Fruit fly (Drosophila melanogaster) whole organism, embryonic: Measurements from ENCODE around the gene PMP34.

ENCODE experiments used
- Bgb ChIP-seq: fragments of 200-800 bp; sonication (Bioruptor generic); IDR thresholded peaks from 2 replicates; pipeline ENCODE4 v1.3.6; 2022; ENCODE audit warnings: missing biosample characterization, missing genetic modification characterization; ENCODE audit not compliant: partially characterized antibody
- Bteb2 ChIP-seq: fragments of 200-800 bp; sonication (Bioruptor generic); optimal IDR thresholded peaks from 2 replicates; lab custom pipeline; 2016; ENCODE audit warnings: missing biosample characterization, missing genetic modification characterization
- CG10366 ChIP-seq: fragments of 200-800 bp; sonication (Bioruptor generic); IDR thresholded peaks from 2 replicates; pipeline ENCODE4 v1.3.6; 2022; ENCODE audit warnings: missing biosample characterization, missing genetic modification characterization
- CG11560 ChIP-seq: fragments of 200-800 bp; sonication (Bioruptor generic); IDR thresholded peaks from 3 replicates; pipeline ENCODE4 v1.3.6; 2022; ENCODE audit warnings: missing biosample characterization, missing genetic modification characterization
- CG11696 ChIP-seq: fragments of 200-800 bp; sonication (Bioruptor generic); IDR thresholded peaks from 2 replicates; pipeline ENCODE4 v1.3.6; 2022; ENCODE audit warnings: missing biosample characterization, missing genetic modification characterization
- CG11723 ChIP-seq: fragments of 200-800 bp; sonication (Bioruptor generic); optimal IDR thresholded peaks from 2 replicates; lab custom pipeline; 2017; ENCODE audit warnings: missing biosample characterization, mild to moderate bottlenecking, missing genetic modification characterization
- CG12942 ChIP-seq: fragments of 200-800 bp; sonication (Bioruptor generic); optimal IDR thresholded peaks from 3 replicates; lab custom pipeline; 2016; ENCODE audit warnings: missing biosample characterization, missing genetic modification characterization
- CG13287 ChIP-seq: fragments of 200-800 bp; sonication (Bioruptor generic); IDR thresholded peaks from 2 replicates; pipeline ENCODE4 v1.3.6; 2022; ENCODE audit warnings: missing biosample characterization, missing genetic modification characterization; ENCODE audit not compliant: partially characterized antibody
- CG13894 ChIP-seq: fragments of 200-800 bp; sonication (Bioruptor generic); optimal IDR thresholded peaks from 3 replicates; lab custom pipeline; 2018; ENCODE audit warnings: missing biosample characterization, mild to moderate bottlenecking, missing genetic modification characterization, moderate library complexity
- CG14965 ChIP-seq: fragments of 200-800 bp; sonication (Bioruptor generic); optimal IDR thresholded peaks from 2 replicates; lab custom pipeline; 2016; ENCODE audit warnings: missing biosample characterization, missing genetic modification characterization, borderline replicate concordance
- CG16779 ChIP-seq: fragments of 200-800 bp; sonication (Bioruptor generic); IDR thresholded peaks from 2 replicates; pipeline ENCODE4 v1.3.6; 2022; ENCODE audit warnings: missing biosample characterization, missing genetic modification characterization
- CG17328 ChIP-seq: fragments of 200-800 bp; sonication (Bioruptor generic); IDR thresholded peaks from 2 replicates; pipeline ENCODE4 v1.3.6; 2022; ENCODE audit warnings: missing biosample characterization, missing genetic modification characterization
- CG17568 ChIP-seq: fragments of 200-800 bp; sonication (Bioruptor generic); optimal IDR thresholded peaks from 2 replicates; lab custom pipeline; 2018; ENCODE audit warnings: missing biosample characterization, mild to moderate bottlenecking, missing genetic modification characterization, moderate library complexity
- CG17612 ChIP-seq: fragments of 200-800 bp; sonication (Bioruptor generic); IDR thresholded peaks from 2 replicates; pipeline ENCODE4 v1.3.6; 2022; ENCODE audit warnings: missing biosample characterization, missing genetic modification characterization
- CG3163 ChIP-seq: fragments of 200-800 bp; sonication (Bioruptor generic); optimal IDR thresholded peaks from 3 replicates; lab custom pipeline; 2016; ENCODE audit warnings: missing biosample characterization, missing genetic modification characterization
- CG32532 ChIP-seq: fragments of 200-800 bp; sonication (Bioruptor generic); IDR thresholded peaks from 2 replicates; pipeline ENCODE4 v1.3.6; 2022; ENCODE audit warnings: missing biosample characterization, missing genetic modification characterization
- CG34376 ChIP-seq: fragments of 200-800 bp; sonication (Bioruptor generic); optimal IDR thresholded peaks from 2 replicates; lab custom pipeline; 2018; ENCODE audit warnings: missing biosample characterization, mild to moderate bottlenecking, missing genetic modification characterization
- CG3995 ChIP-seq: fragments of 200-800 bp; sonication (Bioruptor generic); optimal IDR thresholded peaks from 3 replicates; lab custom pipeline; 2016; ENCODE audit warnings: missing biosample characterization, missing genetic modification characterization
- CG4617 ChIP-seq: fragments of 200-800 bp; sonication (Bioruptor generic); optimal IDR thresholded peaks from 3 replicates; lab custom pipeline; 2016; ENCODE audit warnings: missing biosample characterization, missing genetic modification characterization, borderline replicate concordance
- CG8089 ChIP-seq: fragments of 200-800 bp; sonication (Bioruptor generic); optimal IDR thresholded peaks from 3 replicates; lab custom pipeline; 2016; ENCODE audit warnings: missing biosample characterization, missing genetic modification characterization
- CHES-1-like ChIP-seq: fragments of 200-800 bp; sonication (Bioruptor generic); optimal IDR thresholded peaks from 2 replicates; lab custom pipeline; 2016; ENCODE audit warnings: missing biosample characterization, missing genetic modification characterization
- D19B ChIP-seq: fragments of 200-800 bp; sonication (Bioruptor generic); optimal IDR thresholded peaks from 2 replicates; lab custom pipeline; 2017; ENCODE audit warnings: missing biosample characterization, mild to moderate bottlenecking, missing genetic modification characterization
- Dp ChIP-seq: fragments of 200-800 bp; sonication (Bioruptor generic); optimal IDR thresholded peaks from 2 replicates; lab custom pipeline; 2018; ENCODE audit warnings: missing biosample characterization, mild to moderate bottlenecking, missing genetic modification characterization, moderate library complexity
- Dref ChIP-seq: fragments of 200-800 bp; sonication (Bioruptor generic); IDR thresholded peaks from 2 replicates; pipeline ENCODE4 v1.3.6; 2022; ENCODE audit warnings: missing biosample characterization, missing genetic modification characterization
- E2f2 ChIP-seq: fragments of 200-800 bp; sonication (Bioruptor generic); IDR thresholded peaks from 2 replicates; pipeline ENCODE4 v1.3.6; 2022; ENCODE audit warnings: missing biosample characterization, missing genetic modification characterization
- Fer3 ChIP-seq: fragments of 200-800 bp; sonication (Bioruptor generic); optimal IDR thresholded peaks from 2 replicates; lab custom pipeline; 2018; ENCODE audit warnings: missing biosample characterization, mild to moderate bottlenecking, missing genetic modification characterization, moderate library complexity
- Hmx ChIP-seq: fragments of 200-800 bp; sonication (Bioruptor generic); optimal IDR thresholded peaks from 2 replicates; lab custom pipeline; 2016; ENCODE audit warnings: missing biosample characterization, missing genetic modification characterization
- NfI ChIP-seq: fragments of 200-800 bp; sonication (Bioruptor generic); optimal IDR thresholded peaks from 3 replicates; lab custom pipeline; 2018; ENCODE audit warnings: missing biosample characterization, mild to moderate bottlenecking, missing genetic modification characterization, moderate library complexity
- Rx ChIP-seq: fragments of 200-800 bp; sonication (Bioruptor generic); IDR thresholded peaks from 2 replicates; pipeline ENCODE4 v1.3.6; 2022; ENCODE audit warnings: missing biosample characterization, missing genetic modification characterization
- Sox102F ChIP-seq: fragments of 200-800 bp; sonication (Bioruptor generic); optimal IDR thresholded peaks from 2 replicates; lab custom pipeline; 2018; ENCODE audit warnings: missing biosample characterization, mild to moderate bottlenecking, missing genetic modification characterization, moderate library complexity
- Stat92E ChIP-seq, 3 experiments: fragments of >200 bp in 2 of 3; fragments of 200-800 bp in 1 of 3; sonication (Bioruptor generic) in 1 of 3; optimal IDR thresholded peaks; 2 replicates each; lab custom pipeline; 2017 to 2019; ENCODE audit warnings: missing biosample characterization in 3 of 3, missing genetic modification characterization in 3 of 3, mild to moderate bottlenecking in 1 of 3, moderate library complexity in 1 of 3
- YL-1 ChIP-seq: fragments of 200-800 bp; sonication (Bioruptor generic); optimal IDR thresholded peaks from 3 replicates; lab custom pipeline; 2017; ENCODE audit warnings: missing biosample characterization, mild to moderate bottlenecking, missing genetic modification characterization
- bab2 ChIP-seq: fragments of 200-800 bp; sonication (Bioruptor generic); optimal IDR thresholded peaks from 2 replicates; lab custom pipeline; 2016; ENCODE audit warnings: missing biosample characterization, missing genetic modification characterization
- chn ChIP-seq: fragments of 200-800 bp; sonication (Bioruptor generic); optimal IDR thresholded peaks from 2 replicates; lab custom pipeline; 2016; ENCODE audit warnings: missing biosample characterization, missing genetic modification characterization
- crp ChIP-seq, 2 experiments: fragments of 200-800 bp; sonication (Bioruptor generic); optimal IDR thresholded peaks; 2 replicates in 1 of 2; 3 replicates in 1 of 2; lab custom pipeline; 2017; ENCODE audit warnings: missing biosample characterization in 2 of 2, missing genetic modification characterization in 2 of 2, mild to moderate bottlenecking in 1 of 2, moderate library complexity in 1 of 2
- dimm ChIP-seq: fragments of 200-800 bp; sonication (Bioruptor generic); IDR thresholded peaks from 2 replicates; pipeline ENCODE4 v1.3.6; 2022; ENCODE audit warnings: missing biosample characterization, missing genetic modification characterization
- dm ChIP-seq: fragments of 200-800 bp; sonication (Bioruptor generic); optimal IDR thresholded peaks from 3 replicates; lab custom pipeline; 2016; ENCODE audit warnings: missing biosample characterization, missing genetic modification characterization
- gcm2 ChIP-seq: fragments of 200-800 bp; sonication (Bioruptor generic); optimal IDR thresholded peaks from 2 replicates; lab custom pipeline; 2016; ENCODE audit warnings: missing biosample characterization, missing genetic modification characterization
- grau ChIP-seq: fragments of 200-800 bp; optimal IDR thresholded peaks from 3 replicates; lab custom pipeline; 2019; ENCODE audit warnings: missing biosample characterization, mild to moderate bottlenecking, missing genetic modification characterization, moderate library complexity
- gro ChIP-seq: fragments of 200-800 bp; sonication (Bioruptor generic); optimal IDR thresholded peaks from 2 replicates; lab custom pipeline; 2016; ENCODE audit warnings: missing biosample characterization, missing genetic modification characterization
- nau ChIP-seq: fragments of 200-800 bp; sonication (Bioruptor generic); optimal IDR thresholded peaks from 3 replicates; lab custom pipeline; 2017; ENCODE audit warnings: missing biosample characterization, mild to moderate bottlenecking, missing genetic modification characterization, missing genetic modification reagents
- pfk ChIP-seq: fragments of 200-800 bp; sonication (Bioruptor generic); optimal IDR thresholded peaks from 2 replicates; lab custom pipeline; 2018; ENCODE audit warnings: missing biosample characterization, mild to moderate bottlenecking, missing genetic modification characterization, moderate library complexity
- prd ChIP-seq, 3 experiments: fragments of >200 bp in 2 of 3; fragments of 200-800 bp in 1 of 3; sonication (Bioruptor generic) in 1 of 3; optimal IDR thresholded peaks in 2 of 3; IDR thresholded peaks in 1 of 3; 2 replicates in 2 of 3; 3 replicates in 1 of 3; pipeline versions ENCODE4 v1.3.6 to Lab custom; 2017 to 2022; ENCODE audit warnings: missing biosample characterization in 1 of 3, missing genetic modification characterization in 1 of 3
- pzg ChIP-seq: fragments of 200-800 bp; sonication (Bioruptor generic); optimal IDR thresholded peaks from 3 replicates; lab custom pipeline; 2018; ENCODE audit warnings: missing biosample characterization, mild to moderate bottlenecking, missing genetic modification characterization, moderate library complexity
- row ChIP-seq: fragments of 200-800 bp; sonication (Bioruptor generic); IDR thresholded peaks from 3 replicates; pipeline ENCODE4 v1.3.6; 2022; ENCODE audit warnings: missing biosample characterization, missing genetic modification characterization
- ssp ChIP-seq: fragments of 200-800 bp; sonication (Bioruptor generic); IDR thresholded peaks from 2 replicates; pipeline ENCODE4 v1.3.6; 2022; ENCODE audit warnings: missing biosample characterization, missing genetic modification characterization
- unc-4 ChIP-seq: fragments of 200-800 bp; sonication (Bioruptor generic); IDR thresholded peaks from 2 replicates; pipeline ENCODE4 v1.3.6; 2022; ENCODE audit warnings: missing biosample characterization, missing genetic modification characterization; ENCODE audit not compliant: partially characterized antibody
- wdn ChIP-seq: fragments of 200-800 bp; sonication (Bioruptor generic); IDR thresholded peaks from 2 replicates; pipeline ENCODE4 v1.3.6; 2022; ENCODE audit warnings: missing biosample characterization, missing genetic modification characterization

The PMP34 gene

dm6 chr3L:4322032-4322617, 3.6 kb downstream of the PMP34 start, which contains the start of gene CG15014 (continued):
- TF ChIP-seq row (GFP tag; lab: Robert Waterston, UW) (peak; percentile 42; the same call in 2 of the 3 replicates), E2f2 (GFP tag; lab: Robert Waterston, UW) (peak; percentile 14; the same call in 1 of the 2 replicates), Dp (GFP tag; lab: Kevin White, UChicago) (peak; percentile 29), nau (GFP tag; lab: Kevin White, UChicago) (no peak), dm (GFP tag; lab: Kevin White, UChicago) (peak; percentile 43), CG10366 (GFP tag; lab: Robert Waterston, UW) (no peak), Stat92E (GFP tag; optimal IDR thresholded peaks at IDR 0.05; lab: Kevin White, UChicago) (peak in 1 of 3 experiments; percentile 14), pzg (peak; percentile 49), CG13287 (GFP tag; lab: Robert Waterston, UW) (peak; percentile 29; the same call in 1 of the 2 replicates), YL-1 (peak; percentile 48), crp (GFP tag; optimal IDR thresholded peaks at IDR 0.05; lab: Kevin White, UChicago) (peak in 1 of 2 experiments; percentile 42), CG4617 (peak; percentile 43)

- TF ChIP-seq CHES-1-like (GFP tag; lab: Kevin White, UChicago) (no peak), CG11723 (GFP tag; lab: Kevin White, UChicago) (no peak), Bteb2 (GFP tag; lab: Kevin White, UChicago) (no peak), unc-4 (no peak), CG11560 (0 out of 3 replicates have a peak, but pooled peaks have one; percentile 8), CG14965 (GFP tag; lab: Kevin White, UChicago) (no peak), D19B (GFP tag; lab: Kevin White, UChicago) (no peak), CG3163 (GFP tag; lab: Kevin White, UChicago) (no peak), dm (GFP tag; lab: Kevin White, UChicago) (no peak), CG17328 (GFP tag; lab: Robert Waterston, UW) (no peak), Hmx (no peak), Dref (GFP tag; lab: Robert Waterston, UW) (no peak), pfk (GFP tag; lab: Kevin White, UChicago) (no peak), Sox102F (GFP tag; lab: Kevin White, UChicago) (no peak), wdn (GFP tag; lab: Robert Waterston, UW) (no peak), CG13894 (tag; lab: Kevin White, UChicago) (peak; percentile 83), NfI (GFP tag; lab: Kevin White, UChicago) (no peak), CG17568 (no peak), CG3995 (GFP tag; lab: Kevin White, UChicago) (no peak), CG16779 (no peak), ssp (GFP tag; lab: Robert Waterston, UW) (no peak), CG12942 (no peak), CG8089 (GFP tag; lab: Kevin White, UChicago) (no peak), CG34376 (GFP tag; lab: Kevin White, UChicago) (no peak), bab2 (no peak), CG11696 (GFP tag; lab: Robert Waterston, UW) (no peak), gro (GFP tag; lab: Kevin White, UChicago) (no peak), nau (GFP tag; lab: Kevin White, UChicago) (no peak), prd (optimal IDR thresholded peaks at IDR 0.05; lab: Kevin White, UChicago) (no peak), prd (GFP tag; IDR thresholded peaks at IDR 0.05; lab: Robert Waterston, UW) (no peak), dimm (GFP tag; lab: Robert Waterston, UW) (no peak), Fer3 (tag; lab: Kevin White, UChicago) (no peak), grau (tag; lab: Kevin White, UChicago) (no peak), chn (GFP tag; lab: Kevin White, UChicago) (no peak), CG32532 (no peak), Bgb (GFP tag; lab: Robert Waterston, UW) (no peak), gcm2 (GFP tag; lab: Kevin White, UChicago) (no peak), CG17612 (GFP tag; lab: Robert Waterston, UW) (no peak), Dp (GFP tag; lab: Kevin White, UChicago) (no peak), Rx (GFP tag; lab: Robert Waterston, UW) (no peak)
Measured at dm6 chr3L:4328048-4328447, 9.5 kb downstream of the PMP34 start.
